Fruit fly (Drosophila melanogaster) whole organism, embryonic: ENCODE data around the gene Cdc27.

Experiments
- CG10366 ChIP-seq: fragments of 200-800 bp; sonication (Bioruptor generic); IDR thresholded peaks from 2 replicates; pipeline ENCODE4 v1.3.6; 2022; ENCODE audit warnings: missing biosample characterization, missing genetic modification characterization
- CG10462 ChIP-seq: fragments of 200-800 bp; sonication (Bioruptor generic); optimal IDR thresholded peaks from 2 replicates; lab custom pipeline; 2016; ENCODE audit warnings: missing biosample characterization, missing genetic modification characterization
- CG10959 ChIP-seq: fragments of 200-800 bp; sonication (Bioruptor generic); IDR thresholded peaks from 2 replicates; pipeline ENCODE4 v1.3.6; 2022; ENCODE audit warnings: missing biosample characterization, missing genetic modification characterization
- CG12236 ChIP-seq: fragments of 200-800 bp; sonication (Bioruptor generic); optimal IDR thresholded peaks from 2 replicates; lab custom pipeline; 2016; ENCODE audit warnings: missing biosample characterization, missing genetic modification characterization
- CG14860 ChIP-seq: fragments of 200-800 bp; sonication (Bioruptor generic); IDR thresholded peaks from 3 replicates; pipeline ENCODE4 v1.3.6; 2022; ENCODE audit warnings: missing biosample characterization, missing genetic modification characterization; ENCODE audit not compliant: partially characterized antibody
- CG15601 ChIP-seq: fragments of 200-800 bp; sonication (Bioruptor generic); optimal IDR thresholded peaks from 3 replicates; lab custom pipeline; 2019; ENCODE audit warnings: missing biosample characterization, mild to moderate bottlenecking, missing genetic modification characterization, moderate library complexity
- CG17361 ChIP-seq: fragments of 200-800 bp; sonication (Bioruptor generic); IDR thresholded peaks from 3 replicates; pipeline ENCODE4 v1.3.6; 2022; ENCODE audit warnings: missing biosample characterization, missing genetic modification characterization
- CG18011 ChIP-seq: fragments of 200-800 bp; sonication (Bioruptor generic); optimal IDR thresholded peaks from 2 replicates; lab custom pipeline; 2017; ENCODE audit warnings: missing biosample characterization, missing genetic modification characterization, mild to moderate bottlenecking, moderate library complexity, missing genotype
- CG18262 ChIP-seq: fragments of 200-800 bp; optimal IDR thresholded peaks from 3 replicates; lab custom pipeline; 2019; ENCODE audit warnings: missing biosample characterization, mild to moderate bottlenecking, missing genetic modification characterization, moderate library complexity
- CG18599 ChIP-seq: fragments of 200-800 bp; sonication (Bioruptor generic); optimal IDR thresholded peaks from 3 replicates; lab custom pipeline; 2017; ENCODE audit warnings: missing biosample characterization, missing genetic modification characterization, mild to moderate bottlenecking, moderate library complexity, missing genetic modification reagents
- CG30431 ChIP-seq: fragments of 200-800 bp; sonication (Bioruptor generic); optimal IDR thresholded peaks from 2 replicates; lab custom pipeline; 2017; ENCODE audit warnings: missing biosample characterization, missing genetic modification characterization
- CG34376 ChIP-seq: fragments of 200-800 bp; sonication (Bioruptor generic); optimal IDR thresholded peaks from 2 replicates; lab custom pipeline; 2018; ENCODE audit warnings: missing biosample characterization, mild to moderate bottlenecking, missing genetic modification characterization
- CG4282 ChIP-seq: fragments of 200-800 bp; sonication (Bioruptor generic); optimal IDR thresholded peaks from 2 replicates; lab custom pipeline; 2016; ENCODE audit warnings: missing biosample characterization, missing genetic modification characterization
- CG4854 ChIP-seq: fragments of 200-800 bp; sonication (Bioruptor generic); optimal IDR thresholded peaks from 2 replicates; lab custom pipeline; 2016; ENCODE audit warnings: missing biosample characterization, missing genetic modification characterization, inconsistent platforms
- CG5245 ChIP-seq: fragments of 200-800 bp; sonication (Bioruptor generic); optimal IDR thresholded peaks from 3 replicates; lab custom pipeline; 2016; ENCODE audit warnings: missing biosample characterization, missing genetic modification characterization
- CG6765 ChIP-seq: fragments of 200-800 bp; sonication (Bioruptor generic); optimal IDR thresholded peaks from 3 replicates; lab custom pipeline; 2017; ENCODE audit warnings: missing biosample characterization, mild to moderate bottlenecking, missing genetic modification characterization
- CG8089 ChIP-seq: fragments of 200-800 bp; sonication (Bioruptor generic); optimal IDR thresholded peaks from 3 replicates; lab custom pipeline; 2016; ENCODE audit warnings: missing biosample characterization, missing genetic modification characterization
- CG9797 ChIP-seq: fragments of 200-800 bp; sonication (Bioruptor generic); optimal IDR thresholded peaks from 3 replicates; lab custom pipeline; 2018; ENCODE audit warnings: missing biosample characterization, mild to moderate bottlenecking, missing genetic modification characterization
- CkIIα-i1 ChIP-seq: fragments of 200-800 bp; sonication (Bioruptor generic); IDR thresholded peaks from 2 replicates; pipeline ENCODE4 v1.3.6; 2022; ENCODE audit warnings: missing biosample characterization, missing genetic modification characterization
- E2f1 ChIP-seq: fragments of 200-800 bp; sonication (Bioruptor generic); IDR thresholded peaks from 2 replicates; pipeline ENCODE4 v1.3.6; 2022; ENCODE audit warnings: missing biosample characterization, missing genetic modification characterization
- Fer3 ChIP-seq: fragments of 200-800 bp; sonication (Bioruptor generic); optimal IDR thresholded peaks from 2 replicates; lab custom pipeline; 2018; ENCODE audit warnings: missing biosample characterization, mild to moderate bottlenecking, missing genetic modification characterization, moderate library complexity
- GATAe ChIP-seq: fragments of 200-800 bp; sonication (Bioruptor generic); conservative IDR thresholded peaks from 2 replicates; pipeline ENCODE4 v1.3.6; 2022; ENCODE audit warnings: missing biosample characterization, missing genetic modification characterization
- HLH54F ChIP-seq: fragments of 200-800 bp; sonication (Bioruptor generic); optimal IDR thresholded peaks from 3 replicates; lab custom pipeline; 2016; ENCODE audit warnings: missing biosample characterization, missing genetic modification characterization
- HmgZ ChIP-seq: fragments of 200-800 bp; sonication (Bioruptor generic); optimal IDR thresholded peaks from 2 replicates; lab custom pipeline; 2018; ENCODE audit warnings: missing biosample characterization, mild to moderate bottlenecking, missing genetic modification characterization
- Hmr ChIP-seq: fragments of 200-800 bp; sonication (Bioruptor generic); optimal IDR thresholded peaks from 3 replicates; lab custom pipeline; 2017; ENCODE audit warnings: mild to moderate bottlenecking, missing biosample characterization, missing genetic modification reagents, missing genetic modification characterization
- MESR4 ChIP-seq: fragments of 200-800 bp; sonication (Bioruptor generic); optimal IDR thresholded peaks from 2 replicates; lab custom pipeline; 2018; ENCODE audit warnings: missing biosample characterization, mild to moderate bottlenecking, missing genetic modification characterization, moderate library complexity
- MTF-1 ChIP-seq: fragments of 200-800 bp; sonication (Bioruptor generic); optimal IDR thresholded peaks from 2 replicates; lab custom pipeline; 2018; ENCODE audit warnings: missing biosample characterization, mild to moderate bottlenecking, missing genetic modification characterization, borderline replicate concordance
- Med ChIP-seq: fragments of 200-800 bp; sonication (Bioruptor generic); peaks from one replicate; lab custom pipeline; 2016; ENCODE audit warnings: missing biosample characterization, missing genetic modification characterization, mild to moderate bottlenecking, inconsistent platforms, moderate library complexity
- Mrtf ChIP-seq: fragments of 200-800 bp; sonication (Bioruptor generic); IDR thresholded peaks from 3 replicates; pipeline ENCODE4 v1.3.6; 2022; ENCODE audit warnings: missing biosample characterization, missing genetic modification characterization
- NK7.1 ChIP-seq: fragments of 200-800 bp; sonication (Bioruptor generic); optimal IDR thresholded peaks from 3 replicates; lab custom pipeline; 2016; ENCODE audit warnings: missing biosample characterization, missing genetic modification characterization
- Poxn ChIP-seq: fragments of 200-800 bp; sonication (Bioruptor generic); IDR thresholded peaks from 2 replicates; pipeline ENCODE4 v1.3.6; 2022; ENCODE audit warnings: missing biosample characterization, missing genetic modification characterization
- Sin3A ChIP-seq: fragments of >200 bp; optimal IDR thresholded peaks from 2 replicates; lab custom pipeline; 2018
- Taf1 ChIP-seq: fragments of 200-800 bp; sonication (Bioruptor generic); IDR thresholded peaks from 2 replicates; pipeline ENCODE4 v1.3.6; 2022; ENCODE audit warnings: missing biosample characterization, missing genetic modification characterization
- Trl ChIP-seq, 3 experiments: fragments of >200 bp in 2 of 3; fragments of 200-800 bp in 1 of 3; sonication (Bioruptor generic) in 1 of 3; optimal IDR thresholded peaks; 2 replicates in 1 of 3; 3 replicates in 2 of 3; lab custom pipeline; 2016 to 2017; ENCODE audit warnings: missing biosample characterization in 1 of 3, missing genetic modification characterization in 1 of 3
- YL-1 ChIP-seq: fragments of 200-800 bp; sonication (Bioruptor generic); optimal IDR thresholded peaks from 3 replicates; lab custom pipeline; 2017; ENCODE audit warnings: missing biosample characterization, mild to moderate bottlenecking, missing genetic modification characterization
- ac ChIP-seq: fragments of 200-800 bp; sonication (Bioruptor generic); optimal IDR thresholded peaks from 3 replicates; lab custom pipeline; 2017; ENCODE audit warnings: missing biosample characterization, mild to moderate bottlenecking, missing genetic modification characterization
- chn ChIP-seq: fragments of 200-800 bp; sonication (Bioruptor generic); optimal IDR thresholded peaks from 2 replicates; lab custom pipeline; 2016; ENCODE audit warnings: missing biosample characterization, missing genetic modification characterization
- gcm2 ChIP-seq: fragments of 200-800 bp; sonication (Bioruptor generic); optimal IDR thresholded peaks from 2 replicates; lab custom pipeline; 2016; ENCODE audit warnings: missing biosample characterization, missing genetic modification characterization
- kah ChIP-seq: fragments of 200-800 bp; sonication (Bioruptor generic); optimal IDR thresholded peaks from 2 replicates; lab custom pipeline; 2018; ENCODE audit warnings: missing biosample characterization, mild to moderate bottlenecking, missing genetic modification characterization
- nom ChIP-seq: fragments of 200-800 bp; sonication (Bioruptor generic); optimal IDR thresholded peaks from 2 replicates; lab custom pipeline; 2017; ENCODE audit warnings: missing biosample characterization, missing genetic modification characterization, mild to moderate bottlenecking, moderate library complexity, missing genetic modification reagents
- odd ChIP-seq: fragments of 200-800 bp; sonication (Bioruptor generic); optimal IDR thresholded peaks from 2 replicates; lab custom pipeline; 2017; ENCODE audit warnings: missing biosample characterization, mild to moderate bottlenecking, missing genetic modification characterization
- p53 ChIP-seq: fragments of 200-800 bp; sonication (Bioruptor generic); optimal IDR thresholded peaks from 2 replicates; lab custom pipeline; 2016; ENCODE audit warnings: missing biosample characterization, missing genetic modification characterization
- row ChIP-seq: fragments of 200-800 bp; sonication (Bioruptor generic); IDR thresholded peaks from 3 replicates; pipeline ENCODE4 v1.3.6; 2022; ENCODE audit warnings: missing biosample characterization, missing genetic modification characterization
- sr ChIP-seq: fragments of 200-800 bp; sonication (Bioruptor generic); IDR thresholded peaks from 3 replicates; pipeline ENCODE4 v1.3.6; 2022; ENCODE audit warnings: missing biosample characterization, missing genetic modification characterization
- tgo ChIP-seq: fragments of 200-800 bp; sonication (Bioruptor generic); IDR thresholded peaks from 3 replicates; pipeline ENCODE4 v1.3.6; 2022; ENCODE audit warnings: missing biosample characterization, missing genetic modification characterization
- trem ChIP-seq: fragments of 200-800 bp; optimal IDR thresholded peaks from 3 replicates; lab custom pipeline; 2019; ENCODE audit warnings: missing biosample characterization, mild to moderate bottlenecking, missing genetic modification characterization, moderate library complexity
- tup ChIP-seq: fragments of 200-800 bp; sonication (Bioruptor generic); optimal IDR thresholded peaks from 2 replicates; lab custom pipeline; 2016; ENCODE audit warnings: missing biosample characterization, mild to moderate bottlenecking, missing genetic modification characterization, moderate library complexity
- unpg ChIP-seq: fragments of 200-800 bp; sonication (Bioruptor generic); optimal IDR thresholded peaks from 3 replicates; lab custom pipeline; 2018; ENCODE audit warnings: missing biosample characterization, mild to moderate bottlenecking, missing genetic modification characterization, moderate library complexity
- vfl ChIP-seq: fragments of 200-800 bp; sonication (Bioruptor generic); optimal IDR thresholded peaks from 2 replicates; lab custom pipeline; 2016; ENCODE audit warnings: missing biosample characterization, missing genetic modification characterization
- wdn ChIP-seq: fragments of 200-800 bp; sonication (Bioruptor generic); IDR thresholded peaks from 2 replicates; pipeline ENCODE4 v1.3.6; 2022; ENCODE audit warnings: missing biosample characterization, missing genetic modification characterization
- zen2 ChIP-seq: fragments of 200-800 bp; sonication (Bioruptor generic); IDR thresholded peaks from 3 replicates; pipeline ENCODE4 v1.3.6; 2022; ENCODE audit warnings: missing biosample characterization, missing genetic modification characterization; ENCODE audit not compliant: partially characterized antibody

The Cdc27 gene

DNA sequence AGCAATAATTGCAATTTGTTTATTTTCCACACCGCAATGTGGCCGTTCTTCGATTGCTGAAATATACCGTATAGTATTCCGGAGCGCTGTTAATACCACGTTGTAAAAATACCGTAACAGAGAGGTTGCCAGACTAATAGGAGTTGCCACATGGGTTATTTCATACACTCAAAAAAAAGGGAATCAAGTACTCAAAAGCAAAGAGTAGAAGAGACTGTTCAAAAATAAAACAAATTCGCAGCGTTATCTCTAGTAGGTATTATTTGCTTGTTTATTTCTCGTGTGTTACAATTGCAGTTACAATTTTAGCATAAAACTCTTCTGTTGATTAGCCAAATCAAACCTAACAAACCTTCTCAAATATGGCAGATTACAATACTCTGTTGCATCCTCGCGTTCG is 1.3 kb upstream of the Cdc27 start, which contains the start of gene MED4 (continued):
- TF ChIP-seq HmgZ (tag; lab: Kevin White, UChicago), result peak; percentile 87
- TF ChIP-seq MESR4 (GFP tag; lab: Kevin White, UChicago), result peak; percentile 82
- TF ChIP-seq gcm2 (GFP tag; lab: Kevin White, UChicago), result peak; percentile 82
- TF ChIP-seq HLH54F, result peak; percentile 84
- peak; percentile 75 for TF ChIP-seq CG5245 (GFP tag; lab: Kevin White, UChicago)
- peak; percentile 81 for TF ChIP-seq CG8089 (GFP tag; lab: Kevin White, UChicago)
- peak; percentile 88 for TF ChIP-seq Hmr
- peak; percentile 67 for TF ChIP-seq wdn
- TF ChIP-seq chn, result peak; percentile 80
- peak; percentile 68 for TF ChIP-seq YL-1 (GFP tag; lab: Kevin White, UChicago)
- TF ChIP-seq CG30431 (GFP tag; lab: Kevin White, UChicago), result peak; percentile 42
- TF ChIP-seq CG10366 (GFP tag; lab: Robert Waterston, UW), result peak; percentile 81
- peak; percentile 72 for TF ChIP-seq E2f1 (GFP tag; lab: Robert Waterston, UW)
- TF ChIP-seq Med (GFP tag; lab: Kevin White, UChicago), result peak; percentile 97
- peak; percentile 71 for TF ChIP-seq CG12236 (GFP tag; lab: Kevin White, UChicago)
- TF ChIP-seq kah (GFP tag; lab: Kevin White, UChicago), result peak; percentile 8
- TF ChIP-seq vfl (GFP tag; lab: Kevin White, UChicago), result peak; percentile 51
- TF ChIP-seq CG10959 (GFP tag; lab: Robert Waterston, UW), result no peak
- peak; percentile 79 for TF ChIP-seq tgo (GFP tag; lab: Robert Waterston, UW)
- TF ChIP-seq zen2, result no peak
- TF ChIP-seq nom, result no peak
- TF ChIP-seq unpg (GFP tag; lab: Kevin White, UChicago), result peak; percentile 77
- TF ChIP-seq CG6765 (GFP tag; lab: Kevin White, UChicago), result peak; percentile 60
- peak; percentile 56 for TF ChIP-seq trem (tag; lab: Kevin White, UChicago)
- peak; percentile 61 for TF ChIP-seq CG18262
- TF ChIP-seq Trl (optimal IDR thresholded peaks at IDR 0.05; lab: Kevin White, UChicago), result no peak
- peak; percentile 84 for TF ChIP-seq Trl (GFP tag; optimal IDR thresholded peaks at IDR 0.05; lab: Kevin White, UChicago)
- TF ChIP-seq Poxn (GFP tag; lab: Robert Waterston, UW), result no peak
- TF ChIP-seq p53 (GFP tag; lab: Kevin White, UChicago), result peak; percentile 75
- TF ChIP-seq row (GFP tag; lab: Robert Waterston, UW), result peak; percentile 83
- peak; percentile 65 for TF ChIP-seq MTF-1
- TF ChIP-seq CG14860 (GFP tag; lab: Robert Waterston, UW), result no peak
- peak; percentile 66 for TF ChIP-seq CG17361 (GFP tag; lab: Robert Waterston, UW)
- TF ChIP-seq sr (GFP tag; lab: Robert Waterston, UW), result 0 out of 3 replicates have a peak, but pooled peaks have one; percentile 24
- peak; percentile 45 for TF ChIP-seq odd (GFP tag; lab: Kevin White, UChicago)
- TF ChIP-seq NK7.1 (GFP tag; lab: Kevin White, UChicago), result peak; percentile 66
- TF ChIP-seq GATAe (GFP tag; lab: Robert Waterston, UW), result no peak
- TF ChIP-seq Mrtf, result peak; percentile 50; the same call in 1 of the 3 replicates
- peak; percentile 60 for TF ChIP-seq Sin3A (lab: Kevin White, UChicago)
- TF ChIP-seq CG10462, result peak; percentile 21
- peak; percentile 79 for TF ChIP-seq CG18011 (GFP tag; lab: Kevin White, UChicago)
- TF ChIP-seq Taf1, result peak; percentile 64; the same call in 1 of the 2 replicates
- TF ChIP-seq ac, result peak; percentile 16
- no peak for TF ChIP-seq CkIIα-i1
- peak; percentile 28 for TF ChIP-seq tup (GFP tag; lab: Kevin White, UChicago)
- TF ChIP-seq CG4282 (GFP tag; lab: Kevin White, UChicago), result peak; percentile 50
- peak; percentile 84 for TF ChIP-seq CG18599
- TF ChIP-seq CG4854 (GFP tag; lab: Kevin White, UChicago), result peak; percentile 69
- no peak for TF ChIP-seq CG34376 (GFP tag; lab: Kevin White, UChicago)
- peak; percentile 84 for TF ChIP-seq CG9797 (GFP tag; lab: Kevin White, UChicago)
- peak; percentile 68 for TF ChIP-seq Fer3 (tag; lab: Kevin White, UChicago)
- peak; percentile 66 for TF ChIP-seq CG15601 (tag; lab: Kevin White, UChicago)
